Fruit fly (Drosophila melanogaster) whole organism, embryonic: ENCODE results near the gene CG17198.

Experiments
- Adf1 ChIP-seq: fragments of 200-800 bp; sonication (Bioruptor generic); IDR thresholded peaks from 2 replicates; pipeline ENCODE4 v1.3.6; 2022; ENCODE audit warnings: missing biosample characterization, missing genetic modification characterization
- CG11093 ChIP-seq: fragments of 200-800 bp; sonication (Bioruptor generic); IDR thresholded peaks from 3 replicates; pipeline ENCODE4 v1.3.6; 2022; ENCODE audit warnings: missing biosample characterization, missing genetic modification characterization
- CG11398 ChIP-seq: fragments of 200-800 bp; sonication (Bioruptor generic); optimal IDR thresholded peaks from 2 replicates; lab custom pipeline; 2016; ENCODE audit warnings: missing biosample characterization, missing genetic modification characterization
- CG11696 ChIP-seq: fragments of 200-800 bp; sonication (Bioruptor generic); IDR thresholded peaks from 2 replicates; pipeline ENCODE4 v1.3.6; 2022; ENCODE audit warnings: missing biosample characterization, missing genetic modification characterization
- CG12071 ChIP-seq: fragments of 200-800 bp; sonication (Bioruptor generic); optimal IDR thresholded peaks from 3 replicates; lab custom pipeline; 2018; ENCODE audit warnings: missing biosample characterization, mild to moderate bottlenecking, missing genetic modification characterization
- CG13123 ChIP-seq: fragments of 200-800 bp; sonication (Bioruptor generic); optimal IDR thresholded peaks from 2 replicates; lab custom pipeline; 2016; ENCODE audit warnings: missing biosample characterization, missing genetic modification characterization
- CG14050 ChIP-seq: fragments of 200-800 bp; sonication (Bioruptor generic); IDR thresholded peaks from 3 replicates; pipeline ENCODE4 v1.3.6; 2022; ENCODE audit warnings: missing biosample characterization, missing genetic modification characterization
- CG1529 ChIP-seq: fragments of 200-800 bp; sonication (Bioruptor generic); optimal IDR thresholded peaks from 3 replicates; lab custom pipeline; 2018; ENCODE audit warnings: missing biosample characterization, missing genetic modification characterization
- CG15514 ChIP-seq: fragments of 200-800 bp; sonication (Bioruptor generic); optimal IDR thresholded peaks from 3 replicates; lab custom pipeline; 2017; ENCODE audit warnings: missing biosample characterization, missing genetic modification characterization, mild to moderate bottlenecking, moderate library complexity, missing genetic modification reagents
- CG17359 ChIP-seq: fragments of 200-800 bp; sonication (Bioruptor generic); optimal IDR thresholded peaks from 3 replicates; lab custom pipeline; 2018; ENCODE audit warnings: missing biosample characterization, mild to moderate bottlenecking, missing genetic modification characterization, moderate library complexity
- CG17612 ChIP-seq: fragments of 200-800 bp; sonication (Bioruptor generic); IDR thresholded peaks from 2 replicates; pipeline ENCODE4 v1.3.6; 2022; ENCODE audit warnings: missing biosample characterization, missing genetic modification characterization
- CG32532 ChIP-seq: fragments of 200-800 bp; sonication (Bioruptor generic); IDR thresholded peaks from 2 replicates; pipeline ENCODE4 v1.3.6; 2022; ENCODE audit warnings: missing biosample characterization, missing genetic modification characterization
- CG3281 ChIP-seq: fragments of 200-800 bp; sonication (Bioruptor generic); optimal IDR thresholded peaks from 3 replicates; lab custom pipeline; 2017; ENCODE audit warnings: missing biosample characterization, mild to moderate bottlenecking, missing genetic modification characterization
- CG34224 ChIP-seq: fragments of 200-800 bp; sonication (Bioruptor generic); IDR thresholded peaks from 3 replicates; pipeline ENCODE4 v1.3.6; 2022; ENCODE audit warnings: missing biosample characterization, missing genetic modification characterization; ENCODE audit not compliant: partially characterized antibody
- CG4424 ChIP-seq: fragments of 200-800 bp; sonication (Bioruptor generic); optimal IDR thresholded peaks from 3 replicates; lab custom pipeline; 2016; ENCODE audit warnings: missing biosample characterization, missing genetic modification characterization
- CG8089 ChIP-seq: fragments of 200-800 bp; sonication (Bioruptor generic); optimal IDR thresholded peaks from 3 replicates; lab custom pipeline; 2016; ENCODE audit warnings: missing biosample characterization, missing genetic modification characterization
- CG8478 ChIP-seq: fragments of >200 bp; optimal IDR thresholded peaks from 2 replicates; lab custom pipeline; 2018
- CoRest ChIP-seq: fragments of 200-800 bp; sonication (Bioruptor generic); optimal IDR thresholded peaks from 3 replicates; lab custom pipeline; 2018; ENCODE audit warnings: missing biosample characterization, mild to moderate bottlenecking, missing genetic modification characterization, moderate library complexity
- Dref ChIP-seq: fragments of 200-800 bp; sonication (Bioruptor generic); IDR thresholded peaks from 2 replicates; pipeline ENCODE4 v1.3.6; 2022; ENCODE audit warnings: missing biosample characterization, missing genetic modification characterization
- Eip74EF ChIP-seq, 2 experiments: fragments of 200-800 bp in 1 of 2; fragments of >200 bp in 1 of 2; sonication (Bioruptor generic) in 1 of 2; optimal IDR thresholded peaks; 2 replicates each; lab custom pipeline; 2017 to 2019; ENCODE audit warnings: missing biosample characterization in 2 of 2, missing genetic modification characterization in 2 of 2, mild to moderate bottlenecking in 1 of 2, moderate library complexity in 1 of 2
- GATAe ChIP-seq: fragments of 200-800 bp; sonication (Bioruptor generic); conservative IDR thresholded peaks from 2 replicates; pipeline ENCODE4 v1.3.6; 2022; ENCODE audit warnings: missing biosample characterization, missing genetic modification characterization
- Gug ChIP-seq: fragments of 200-800 bp; sonication (Bioruptor generic); IDR thresholded peaks from 4 replicates; pipeline ENCODE4 v1.3.6; 2022; ENCODE audit warnings: missing biosample characterization, missing genetic modification characterization
- Hmr ChIP-seq: fragments of 200-800 bp; sonication (Bioruptor generic); optimal IDR thresholded peaks from 3 replicates; lab custom pipeline; 2017; ENCODE audit warnings: mild to moderate bottlenecking, missing biosample characterization, missing genetic modification reagents, missing genetic modification characterization
- Hmx ChIP-seq: fragments of 200-800 bp; sonication (Bioruptor generic); optimal IDR thresholded peaks from 2 replicates; lab custom pipeline; 2016; ENCODE audit warnings: missing biosample characterization, missing genetic modification characterization
- Hr3 ChIP-seq: fragments of 200-800 bp; sonication (Bioruptor generic); optimal IDR thresholded peaks from 3 replicates; lab custom pipeline; 2016; ENCODE audit warnings: missing biosample characterization, missing genetic modification characterization
- Hr78 ChIP-seq, 2 experiments: fragments of 200-800 bp in 1 of 2; fragments of >200 bp in 1 of 2; sonication (Bioruptor generic) in 1 of 2; optimal IDR thresholded peaks; 2 replicates each; lab custom pipeline; 2017 to 2019; ENCODE audit warnings: missing biosample characterization in 2 of 2, missing genetic modification characterization in 2 of 2, mild to moderate bottlenecking in 1 of 2, moderate library complexity in 1 of 2
- Hsf ChIP-seq: fragments of 200-800 bp; sonication (Bioruptor generic); optimal IDR thresholded peaks from 3 replicates; lab custom pipeline; 2016; ENCODE audit warnings: missing biosample characterization, missing genetic modification characterization
- MBD-R2 ChIP-seq: fragments of 200-800 bp; sonication (Bioruptor generic); IDR thresholded peaks from 2 replicates; pipeline ENCODE4 v1.3.6; 2022; ENCODE audit warnings: missing biosample characterization, missing genetic modification characterization
- Optix ChIP-seq: fragments of 200-800 bp; sonication (Bioruptor generic); IDR thresholded peaks from 3 replicates; pipeline ENCODE4 v1.3.6; 2022; ENCODE audit warnings: missing biosample characterization, missing genetic modification characterization
- Sox100B ChIP-seq: fragments of 200-800 bp; sonication (Bioruptor generic); optimal IDR thresholded peaks from 3 replicates; lab custom pipeline; 2018; ENCODE audit warnings: missing biosample characterization, mild to moderate bottlenecking, missing genetic modification characterization
- Sry-β ChIP-seq: fragments of 200-800 bp; sonication (Bioruptor generic); optimal IDR thresholded peaks from 2 replicates; lab custom pipeline; 2018; ENCODE audit warnings: missing biosample characterization, mild to moderate bottlenecking, missing genetic modification characterization, moderate library complexity
- Sry-δ ChIP-seq: fragments of 200-800 bp; sonication (Bioruptor generic); optimal IDR thresholded peaks from 2 replicates; lab custom pipeline; 2016; ENCODE audit warnings: missing biosample characterization, missing genetic modification characterization
- Usf ChIP-seq: fragments of 200-800 bp; sonication (Bioruptor generic); optimal IDR thresholded peaks from 2 replicates; lab custom pipeline; 2017; ENCODE audit warnings: missing genotype, missing biosample characterization, missing genetic modification characterization
- amos ChIP-seq: fragments of 200-800 bp; sonication (Bioruptor generic); IDR thresholded peaks from 2 replicates; pipeline ENCODE4 v1.3.6; 2022; ENCODE audit warnings: missing biosample characterization, missing genetic modification characterization; ENCODE audit not compliant: partially characterized antibody
- aop ChIP-seq: fragments of 200-800 bp; sonication (Bioruptor generic); IDR thresholded peaks from 2 replicates; pipeline ENCODE4 v1.3.6; 2022; ENCODE audit warnings: missing biosample characterization, missing genetic modification characterization
- bsh ChIP-seq, 2 experiments: fragments of 200-800 bp; sonication (Bioruptor generic); optimal IDR thresholded peaks; 2 replicates each; lab custom pipeline; 2017 to 2018; ENCODE audit warnings: mild to moderate bottlenecking in 2 of 2, missing biosample characterization in 2 of 2, missing genetic modification characterization in 2 of 2, moderate library complexity in 1 of 2
- cas ChIP-seq: fragments of 200-800 bp; sonication (Bioruptor generic); IDR thresholded peaks from 2 replicates; pipeline ENCODE4 v1.3.6; 2022; ENCODE audit warnings: missing biosample characterization, missing genetic modification characterization
- chm ChIP-seq: fragments of 200-800 bp; sonication (Bioruptor generic); IDR thresholded peaks from 2 replicates; pipeline ENCODE4 v1.3.6; 2022; ENCODE audit warnings: missing biosample characterization, missing genetic modification characterization
- corto ChIP-seq: fragments of 200-800 bp; sonication (Bioruptor generic); optimal IDR thresholded peaks from 2 replicates; lab custom pipeline; 2016; ENCODE audit warnings: missing biosample characterization, mild to moderate bottlenecking, missing genetic modification characterization, moderate library complexity
- eyg ChIP-seq: fragments of 200-800 bp; sonication (Bioruptor generic); optimal IDR thresholded peaks from 3 replicates; lab custom pipeline; 2016; ENCODE audit warnings: missing biosample characterization, missing genetic modification characterization
- gcm ChIP-seq: fragments of 200-800 bp; sonication (Bioruptor generic); optimal IDR thresholded peaks from 2 replicates; lab custom pipeline; 2019; ENCODE audit warnings: missing biosample characterization, mild to moderate bottlenecking, missing genetic modification characterization, moderate library complexity
- gt ChIP-seq: fragments of 200-800 bp; sonication (Bioruptor generic); IDR thresholded peaks from 2 replicates; pipeline ENCODE4 v1.3.6; 2022; ENCODE audit warnings: missing biosample characterization, missing genetic modification characterization
- maf-S ChIP-seq: fragments of 200-800 bp; sonication (Bioruptor generic); optimal IDR thresholded peaks from 2 replicates; lab custom pipeline; 2016; ENCODE audit warnings: missing biosample characterization, missing genetic modification characterization
- nmo ChIP-seq: fragments of 200-800 bp; sonication (Bioruptor generic); optimal IDR thresholded peaks from 2 replicates; lab custom pipeline; 2018; ENCODE audit warnings: missing biosample characterization, mild to moderate bottlenecking, missing genetic modification characterization, moderate library complexity
- row ChIP-seq: fragments of 200-800 bp; sonication (Bioruptor generic); IDR thresholded peaks from 3 replicates; pipeline ENCODE4 v1.3.6; 2022; ENCODE audit warnings: missing biosample characterization, missing genetic modification characterization
- schlank ChIP-seq: fragments of 200-800 bp; sonication (Bioruptor generic); optimal IDR thresholded peaks from 2 replicates; lab custom pipeline; 2018; ENCODE audit warnings: missing biosample characterization, mild to moderate bottlenecking, missing genetic modification characterization
- sisA ChIP-seq: fragments of 200-800 bp; sonication (Bioruptor generic); IDR thresholded peaks from 2 replicates; pipeline ENCODE4 v1.3.6; 2022; ENCODE audit warnings: missing biosample characterization, missing genetic modification characterization
- sqz ChIP-seq: fragments of 200-800 bp; sonication (Bioruptor generic); optimal IDR thresholded peaks from 3 replicates; lab custom pipeline; 2018; ENCODE audit warnings: missing biosample characterization, mild to moderate bottlenecking, missing genetic modification characterization
- tgo ChIP-seq: fragments of 200-800 bp; sonication (Bioruptor generic); IDR thresholded peaks from 3 replicates; pipeline ENCODE4 v1.3.6; 2022; ENCODE audit warnings: missing biosample characterization, missing genetic modification characterization
- unpg ChIP-seq: fragments of 200-800 bp; sonication (Bioruptor generic); optimal IDR thresholded peaks from 3 replicates; lab custom pipeline; 2018; ENCODE audit warnings: missing biosample characterization, mild to moderate bottlenecking, missing genetic modification characterization, moderate library complexity
- vvl ChIP-seq: fragments of 200-800 bp; sonication (Bioruptor generic); IDR thresholded peaks from 2 replicates; pipeline ENCODE4 v1.3.6; 2022; ENCODE audit warnings: missing biosample characterization, missing genetic modification characterization
- zen ChIP-seq: fragments of 200-800 bp; sonication (Bioruptor generic); optimal IDR thresholded peaks from 3 replicates; lab custom pipeline; 2018; ENCODE audit warnings: missing biosample characterization, mild to moderate bottlenecking, missing genetic modification characterization, moderate library complexity

CG17198 gene

dm6 chr3R:25740348-25740751 is 34.8 kb downstream of the CG17198 start, which contains the start of gene LpR2 (continued):
- TF ChIP-seq gt (GFP tag; lab: Robert Waterston, UW), result no peak
- peak; percentile 50; the same call in 1 of the 2 replicates for TF ChIP-seq chm
- TF ChIP-seq cas (GFP tag; lab: Robert Waterston, UW), result no peak
- peak in 1 of 2 experiments; percentile 60 for TF ChIP-seq Hr78 (GFP tag; optimal IDR thresholded peaks at IDR 0.05; lab: Kevin White, UChicago)
- TF ChIP-seq CoRest (tag; lab: Kevin White, UChicago), result no peak
- peak; percentile 35 for TF ChIP-seq sqz (GFP tag; lab: Kevin White, UChicago)
- no peak for TF ChIP-seq Hsf (GFP tag; lab: Kevin White, UChicago)
- no peak for TF ChIP-seq Gug (GFP tag; lab: Robert Waterston, UW)
- TF ChIP-seq Adf1 (GFP tag; lab: Robert Waterston, UW), result peak; percentile 23
- TF ChIP-seq maf-S (GFP tag; lab: Kevin White, UChicago), result no peak
- no peak for TF ChIP-seq schlank (tag; lab: Kevin White, UChicago)
- no peak for TF ChIP-seq CG11093 (GFP tag; lab: Robert Waterston, UW)
- no peak for TF ChIP-seq eyg
- peak; percentile 45; the same call in 1 of the 2 replicates for TF ChIP-seq amos (GFP tag; lab: Robert Waterston, UW)
- TF ChIP-seq vvl (GFP tag; lab: Robert Waterston, UW), result 0 out of 2 replicates have a peak, but pooled peaks have one; percentile 58
- TF ChIP-seq Eip74EF (GFP tag; optimal IDR thresholded peaks at IDR 0.05; lab: Kevin White, UChicago), result no peak
- TF ChIP-seq CG17359 (tag; lab: Kevin White, UChicago), result no peak
- TF ChIP-seq Sox100B (GFP tag; lab: Kevin White, UChicago), result no peak
- no peak for TF ChIP-seq CG1529 (GFP tag; lab: Kevin White, UChicago)
- TF ChIP-seq CG8089 (GFP tag; lab: Kevin White, UChicago), result no peak
- TF ChIP-seq corto (GFP tag; lab: Kevin White, UChicago), result no peak
- no peak for TF ChIP-seq CG12071 (GFP tag; lab: Kevin White, UChicago)
- TF ChIP-seq GATAe (GFP tag; lab: Robert Waterston, UW), result no peak
- TF ChIP-seq CG15514 (GFP tag; lab: Kevin White, UChicago), result peak; percentile 1
- TF ChIP-seq row (GFP tag; lab: Robert Waterston, UW), result no peak
- TF ChIP-seq CG32532 (GFP tag; lab: Robert Waterston, UW), result peak; percentile 51; the same call in 1 of the 2 replicates
- TF ChIP-seq CG8478 (lab: Kevin White, UChicago), result no peak
- TF ChIP-seq sisA (GFP tag; lab: Robert Waterston, UW), result no peak
- TF ChIP-seq nmo (GFP tag; lab: Kevin White, UChicago), result no peak
- peak; percentile 33 for TF ChIP-seq Hmr
- TF ChIP-seq Usf, result no peak
- no peak for TF ChIP-seq CG11398 (GFP tag; lab: Kevin White, UChicago)
- TF ChIP-seq CG3281 (GFP tag; lab: Kevin White, UChicago), result peak; percentile 19
- TF ChIP-seq CG34224 (GFP tag; lab: Robert Waterston, UW), result no peak; the same call in 2 of the 3 replicates
- no peak for TF ChIP-seq Sry-β (GFP tag; lab: Kevin White, UChicago)
- TF ChIP-seq Hr3 (GFP tag; lab: Kevin White, UChicago), result no peak
- no peak for TF ChIP-seq Dref (GFP tag; lab: Robert Waterston, UW)
- no peak for TF ChIP-seq CG13123 (GFP tag; lab: Kevin White, UChicago)
- TF ChIP-seq unpg (GFP tag; lab: Kevin White, UChicago), result no peak
- TF ChIP-seq zen (tag; lab: Kevin White, UChicago), result no peak
- no peak for TF ChIP-seq tgo (GFP tag; lab: Robert Waterston, UW)
- TF ChIP-seq bsh (GFP tag; optimal IDR thresholded peaks at IDR 0.05; lab: Kevin White, UChicago), result peak in 1 of 2 experiments; percentile 1
- TF ChIP-seq CG17612 (GFP tag; lab: Robert Waterston, UW), result no peak
- no peak for TF ChIP-seq CG14050
- no peak for TF ChIP-seq Optix (GFP tag; lab: Robert Waterston, UW)
- no peak for TF ChIP-seq gcm
- no peak for TF ChIP-seq MBD-R2 (GFP tag; lab: Robert Waterston, UW)
- no peak for TF ChIP-seq CG11696
- 0 out of 2 replicates have a peak, but pooled peaks have one; percentile 26 for TF ChIP-seq aop (GFP tag; lab: Robert Waterston, UW)
- TF ChIP-seq CG4424, result no peak
- TF ChIP-seq Hmx (GFP tag; lab: Kevin White, UChicago), result no peak
- TF ChIP-seq Sry-δ, result no peak
